Worm (Caenorhabditis elegans): ENCODE data around the gene ant-1.3.
A peak's percentile ranks its signal among the peaks of the same experiment; 100 is the strongest.

ant-1.3 gene

ce11 chrIV:9677226-9677992 is 31.7 kb downstream of the ant-1.3 start (continued):
- TF ChIP-seq fkh-8 (tag; optimal IDR thresholded peaks at IDR 0.05) (peak; percentile 19), sox-4 (tag; optimal IDR thresholded peaks at IDR 0.05) (peak; percentile 30)

ce11 chrIV:9676535-9676934 is 32.6 kb downstream of the ant-1.3 start:
- TF ChIP-seq ceh-90 (tag; optimal IDR thresholded peaks at IDR 0.05): no peak
- TF ChIP-seq lsy-2 (tag; optimal IDR thresholded peaks at IDR 0.05): no peak
- no peak for TF ChIP-seq isw-1 (GFP tag; IDR thresholded peaks at IDR 0.05)
- TF ChIP-seq fkh-10 (GFP tag; optimal IDR thresholded peaks at IDR 0.05): no peak
- TF ChIP-seq hlh-17 (GFP tag; optimal IDR thresholded peaks at IDR 0.05; ENCODE audit: borderline replicate concordance): no peak
- no peak for TF ChIP-seq snpc-4 (tag; optimal IDR thresholded peaks at IDR 0.05)
- no peak for TF ChIP-seq egl-27 (tag; optimal IDR thresholded peaks at IDR 0.05)
- TF ChIP-seq nhr-85 (tag): peak; percentile 63
- TF ChIP-seq lin-15B (tag; optimal IDR thresholded peaks at IDR 0.05): no peak
- TF ChIP-seq blmp-1 (tag; optimal IDR thresholded peaks at IDR 0.05): no peak
- peak; percentile 24 for TF ChIP-seq lin-14 (GFP tag; optimal IDR thresholded peaks at IDR 0.05)
- TF ChIP-seq ceh-88 (GFP tag; IDR thresholded peaks at IDR 0.05): peak; percentile 7; the same call in 1 of the 2 replicates
- TF ChIP-seq zip-4 (GFP tag; optimal IDR thresholded peaks at IDR 0.05): no peak
- no peak for TF ChIP-seq tbx-2 (tag; optimal IDR thresholded peaks at IDR 0.05)
- peak; percentile 43 for TF ChIP-seq nhr-71 (tag; optimal IDR thresholded peaks at IDR 0.05)
- no peak for TF ChIP-seq efl-1 (optimal IDR thresholded peaks at IDR 0.05)
- peak in 1 of 2 experiments; percentile 33 for TF ChIP-seq efl-1 (GFP tag; optimal IDR thresholded peaks at IDR 0.05 in 1 of 2)
- no peak for TF ChIP-seq efl-3 (GFP tag; optimal IDR thresholded peaks at IDR 0.05)
- TF ChIP-seq elt-3 (tag; optimal IDR thresholded peaks at IDR 0.05): no peak
- no peak for TF ChIP-seq xbp-1 (tag; optimal IDR thresholded peaks at IDR 0.05)
- TF ChIP-seq mab-9 (GFP tag; IDR thresholded peaks at IDR 0.05): no peak
- no peak for TF ChIP-seq hpl-2 (GFP tag; optimal IDR thresholded peaks at IDR 0.05)
- no peak for TF ChIP-seq nhr-47 (tag; optimal IDR thresholded peaks at IDR 0.05)
- no peak for TF ChIP-seq ceh-63 (GFP tag; optimal IDR thresholded peaks at IDR 0.05)
- peak in 1 of 2 experiments; percentile 33 for TF ChIP-seq mdl-1 (tag; optimal IDR thresholded peaks at IDR 0.05)
- no peak for TF ChIP-seq pax-3 (tag; optimal IDR thresholded peaks at IDR 0.05)
- peak; percentile 38 for TF ChIP-seq nhr-90 (tag; optimal IDR thresholded peaks at IDR 0.05; ENCODE audit: poor library complexity)
- TF ChIP-seq lin-39 (tag; optimal IDR thresholded peaks at IDR 0.05): no peak
- no peak for TF ChIP-seq nhr-84 (tag; optimal IDR thresholded peaks at IDR 0.05)
- no peak for TF ChIP-seq dsc-1 (tag; optimal IDR thresholded peaks at IDR 0.05)
- TF ChIP-seq lin-35 (GFP tag; optimal IDR thresholded peaks at IDR 0.05): peak in 1 of 2 experiments; percentile 58
- TF ChIP-seq Y116A8C.19 (tag; optimal IDR thresholded peaks at IDR 0.05; ENCODE audit: borderline replicate concordance): no peak
- no peak for TF ChIP-seq jun-1 (tag; optimal IDR thresholded peaks at IDR 0.05)
- no peak for TF ChIP-seq unc-86 (tag; optimal IDR thresholded peaks at IDR 0.05)
- no peak for TF ChIP-seq sup-37 (GFP tag; optimal IDR thresholded peaks at IDR 0.05)
- TF ChIP-seq egl-13 (tag; optimal IDR thresholded peaks at IDR 0.05): no peak
- TF ChIP-seq rnt-1 (tag; optimal IDR thresholded peaks at IDR 0.05): no peak
- TF ChIP-seq nhr-20 (tag; optimal IDR thresholded peaks at IDR 0.05): peak; percentile 63
- TF ChIP-seq nhr-19 (GFP tag; conservative IDR thresholded peaks at IDR 0.05): no peak
- TF ChIP-seq nhr-76 (tag; optimal IDR thresholded peaks at IDR 0.05): no peak
- TF ChIP-seq C04F5.9 (tag; optimal IDR thresholded peaks at IDR 0.05): no peak
- TF ChIP-seq F16B12.6 (tag; optimal IDR thresholded peaks at IDR 0.05): no peak
- TF ChIP-seq elt-2 (tag; optimal IDR thresholded peaks at IDR 0.05): peak; percentile 76
- no peak for TF ChIP-seq dpl-1 (GFP tag; optimal IDR thresholded peaks at IDR 0.05)
- TF ChIP-seq sox-4 (tag; optimal IDR thresholded peaks at IDR 0.05): no peak
- peak; percentile 0 for TF ChIP-seq snu-23 (GFP tag; optimal IDR thresholded peaks at IDR 0.05)
- TF ChIP-seq grh-1 (GFP tag; IDR thresholded peaks at IDR 0.05): no peak
- TF ChIP-seq irx-1 (tag; optimal IDR thresholded peaks at IDR 0.05): no peak
